Worm (Caenorhabditis elegans) whole organism, young adult: Measurements from ENCODE around the gene sprr-2.

ENCODE experiments used
- B0336.3 ChIP-seq: fragments of 200-800 bp; sonication (Bioruptor generic); IDR thresholded peaks from 2 replicates; pipeline ENCODE4 v1.3.6; 2022; ENCODE audit warnings: missing genetic modification characterization, missing compliant biosample characterization
- C06A6.2 ChIP-seq: fragments of 200-800 bp; sonication (Bioruptor generic); conservative IDR thresholded peaks from 2 replicates; pipeline ENCODE4 v1.3.6; 2022; ENCODE audit warnings: missing genetic modification characterization, missing compliant biosample characterization
- C17E4.6 ChIP-seq: fragments of 200-800 bp; sonication (Bioruptor generic); IDR thresholded peaks from 2 replicates; pipeline ENCODE4 v1.3.6; 2022; ENCODE audit warnings: missing genetic modification reagents, missing genetic modification characterization, missing compliant biosample characterization
- F23B12.7 ChIP-seq: sonication (generic microtip); optimal IDR thresholded peaks from 2 replicates; lab custom pipeline; 2017; ENCODE audit warnings: missing genetic modification characterization, mild to moderate bottlenecking, missing compliant biosample characterization, antibody characterized with exemption, moderate library complexity; ENCODE audit not compliant: insufficient read depth
- F49E8.2 ChIP-seq: sonication (generic microtip); optimal IDR thresholded peaks from 3 replicates; lab custom pipeline; 2017; ENCODE audit warnings: missing genetic modification characterization, mild to moderate bottlenecking, missing compliant biosample characterization, antibody characterized with exemption, moderate library complexity; ENCODE audit not compliant: insufficient read depth
- F57A8.1 ChIP-seq: fragments of 200-800 bp; sonication (Bioruptor generic); optimal IDR thresholded peaks from 2 replicates; lab custom pipeline; 2018; ENCODE audit warnings: mild to moderate bottlenecking, missing genetic modification characterization, moderate library complexity, missing compliant biosample characterization
- F57C9.4 ChIP-seq: sonication (generic microtip); optimal IDR thresholded peaks from 2 replicates; lab custom pipeline; 2017; ENCODE audit warnings: mild to moderate bottlenecking, missing genetic modification characterization, missing compliant biosample characterization
- K11D2.4 ChIP-seq: fragments of 200-800 bp; sonication (Bioruptor generic); IDR thresholded peaks from 2 replicates; pipeline ENCODE4 v1.3.6; 2022; ENCODE audit warnings: missing genetic modification reagents, missing genetic modification characterization, missing compliant biosample characterization
- K12H6.12 ChIP-seq: fragments of 200-800 bp; sonication (Bioruptor generic); optimal IDR thresholded peaks from 2 replicates; lab custom pipeline; 2018; ENCODE audit warnings: mild to moderate bottlenecking, missing genetic modification characterization, missing compliant biosample characterization
- T26A5.8 ChIP-seq: sonication (generic microtip); optimal IDR thresholded peaks from 2 replicates; lab custom pipeline; 2016; ENCODE audit warnings: missing genetic modification characterization, missing compliant biosample characterization
- Y53G8AR.9 ChIP-seq: fragments of 200-800 bp; sonication (Bioruptor generic); conservative IDR thresholded peaks from 2 replicates; pipeline ENCODE4 v1.3.6; 2022; ENCODE audit warnings: missing genetic modification reagents, missing genetic modification characterization, missing compliant biosample characterization
- Y56A3A.18 ChIP-seq: fragments of 200-800 bp; sonication (Bioruptor generic); IDR thresholded peaks from 2 replicates; pipeline ENCODE4 v1.3.6; 2022; ENCODE audit warnings: missing genetic modification reagents, missing genetic modification characterization, missing compliant biosample characterization
- Y67H2A.10 ChIP-seq: fragments of 200-800 bp; sonication (Bioruptor generic); conservative IDR thresholded peaks from 2 replicates; pipeline ENCODE4 v1.3.6; 2022; ENCODE audit warnings: missing genetic modification reagents, missing genetic modification characterization, missing compliant biosample characterization
- akir-1 ChIP-seq: fragments of 200-800 bp; sonication (Bioruptor generic); optimal IDR thresholded peaks from 2 replicates; lab custom pipeline; 2018; ENCODE audit warnings: mild to moderate bottlenecking, missing genetic modification characterization, moderate library complexity, missing compliant biosample characterization
- attf-5 ChIP-seq: fragments of 200-800 bp; sonication (Bioruptor generic); optimal IDR thresholded peaks from 2 replicates; lab custom pipeline; 2018; ENCODE audit warnings: mild to moderate bottlenecking, missing genetic modification characterization, missing compliant biosample characterization
- bed-1 ChIP-seq: fragments of 200-800 bp; sonication (Bioruptor generic); IDR thresholded peaks from 2 replicates; pipeline ENCODE4 v1.3.6; 2022; ENCODE audit warnings: missing genetic modification reagents, missing genetic modification characterization, missing compliant biosample characterization
- bed-2 ChIP-seq: fragments of 200-800 bp; sonication (Bioruptor generic); IDR thresholded peaks from 2 replicates; pipeline ENCODE4 v1.3.6; 2022; ENCODE audit warnings: missing genetic modification reagents, missing genetic modification characterization, missing compliant biosample characterization
- ccch-3 ChIP-seq: fragments of 200-800 bp; sonication (Bioruptor generic); optimal IDR thresholded peaks from 2 replicates; lab custom pipeline; 2018; ENCODE audit warnings: mild to moderate bottlenecking, missing genetic modification characterization, missing compliant biosample characterization
- ceh-79 ChIP-seq: sonication (generic microtip); optimal IDR thresholded peaks from 2 replicates; lab custom pipeline; 2017; ENCODE audit warnings: mild to moderate bottlenecking, missing genetic modification characterization, missing compliant biosample characterization
- ceh-91 ChIP-seq: fragments of 200-800 bp; sonication (Bioruptor generic); IDR thresholded peaks from 2 replicates; pipeline ENCODE4 v1.3.6; 2022; ENCODE audit warnings: missing genetic modification reagents, missing genetic modification characterization, missing compliant biosample characterization
- chd-7 ChIP-seq: sonication (generic microtip); optimal IDR thresholded peaks from 2 replicates; lab custom pipeline; 2016; ENCODE audit warnings: mild to moderate bottlenecking, missing genetic modification characterization, moderate library complexity, missing compliant biosample characterization
- dpff-1 ChIP-seq: sonication (generic microtip); optimal IDR thresholded peaks from 2 replicates; lab custom pipeline; 2017; ENCODE audit warnings: mild to moderate bottlenecking, missing genetic modification characterization, missing compliant biosample characterization
- egl-44 ChIP-seq: fragments of 200-800 bp; sonication (Bioruptor generic); IDR thresholded peaks from 2 replicates; pipeline ENCODE4 v1.3.6; 2022; ENCODE audit warnings: missing genetic modification reagents, missing genetic modification characterization, missing compliant biosample characterization
- ekl-4 ChIP-seq: fragments of 200-800 bp; sonication (Bioruptor generic); IDR thresholded peaks from 2 replicates; pipeline ENCODE4 v1.3.6; 2022; ENCODE audit warnings: missing genetic modification reagents, missing genetic modification characterization, missing compliant biosample characterization
- ets-4 ChIP-seq: fragments of 200-800 bp; sonication (Bioruptor generic); optimal IDR thresholded peaks from 2 replicates; lab custom pipeline; 2018; ENCODE audit warnings: mild to moderate bottlenecking, missing genetic modification characterization, missing compliant biosample characterization
- him-1 ChIP-seq: sonication (generic microtip); optimal IDR thresholded peaks from 2 replicates; lab custom pipeline; 2016; ENCODE audit warnings: missing genotype, missing genetic modification reagents, missing genetic modification characterization, missing compliant biosample characterization
- hlh-12 ChIP-seq: sonication (generic microtip); optimal IDR thresholded peaks from 2 replicates; lab custom pipeline; 2016; ENCODE audit warnings: missing genetic modification characterization, missing compliant biosample characterization
- hlh-26 ChIP-seq: fragments of 200-800 bp; sonication (Bioruptor generic); conservative IDR thresholded peaks from 2 replicates; pipeline ENCODE4 v1.3.6; 2022; ENCODE audit warnings: missing genetic modification reagents, missing genetic modification characterization, missing compliant biosample characterization
- hrde-1 ChIP-seq: sonication (generic microtip); optimal IDR thresholded peaks from 2 replicates; lab custom pipeline; 2016; ENCODE audit warnings: missing genetic modification characterization, mild to moderate bottlenecking, missing compliant biosample characterization, moderate library complexity, missing genotype, missing genetic modification reagents, borderline replicate concordance
- lag-1 ChIP-seq: fragments of 200-800 bp; sonication (Bioruptor generic); IDR thresholded peaks from 2 replicates; pipeline ENCODE4 v1.3.6; 2022; ENCODE audit warnings: missing genetic modification reagents, missing genetic modification characterization, missing compliant biosample characterization
- lin-26 ChIP-seq: fragments of 200-800 bp; sonication (Bioruptor generic); IDR thresholded peaks from 2 replicates; pipeline ENCODE4 v1.3.6; 2022; ENCODE audit warnings: missing genetic modification reagents, missing genetic modification characterization, missing compliant biosample characterization
- lin-35 ChIP-seq, 3 experiments: fragments of 150-350 bp in 2 of 3; sonication (generic microtip) in 1 of 3; optimal IDR thresholded peaks; 2 replicates each; lab custom pipeline; 2014 to 2018; ENCODE audit warnings: missing biosample characterization in 3 of 3, missing genetic modification characterization in 3 of 3, missing genetic modification reagents in 3 of 3
- lin-40 ChIP-seq: sonication (generic microtip); optimal IDR thresholded peaks from 2 replicates; lab custom pipeline; 2016; ENCODE audit warnings: missing genetic modification characterization, mild to moderate bottlenecking, missing compliant biosample characterization, missing genotype, missing genetic modification reagents
- lin-54 ChIP-seq: fragments of 200-800 bp; sonication (Bioruptor generic); optimal IDR thresholded peaks from 2 replicates; lab custom pipeline; 2018; ENCODE audit warnings: mild to moderate bottlenecking, missing genetic modification characterization, missing compliant biosample characterization
- madf-6 ChIP-seq: fragments of 200-800 bp; sonication (Bioruptor generic); IDR thresholded peaks from 2 replicates; pipeline ENCODE4 v1.3.6; 2022; ENCODE audit warnings: missing genetic modification reagents, missing genetic modification characterization, missing compliant biosample characterization
- madf-8 ChIP-seq: fragments of 200-800 bp; sonication (Bioruptor generic); conservative IDR thresholded peaks from 2 replicates; pipeline ENCODE4 v1.3.6; 2022; ENCODE audit warnings: missing genetic modification reagents, missing genetic modification characterization, missing compliant biosample characterization
- mcd-1 ChIP-seq: fragments of 200-800 bp; sonication (Bioruptor generic); IDR thresholded peaks from 2 replicates; pipeline ENCODE4 v1.3.6; 2022; ENCODE audit warnings: missing genetic modification reagents, missing genetic modification characterization, missing compliant biosample characterization
- mxl-1 ChIP-seq: sonication (generic microtip); optimal IDR thresholded peaks from 2 replicates; lab custom pipeline; 2016; ENCODE audit warnings: missing genetic modification characterization, missing compliant biosample characterization
- nhr-179 ChIP-seq: sonication (generic microtip); optimal IDR thresholded peaks from 2 replicates; lab custom pipeline; 2016; ENCODE audit warnings: mild to moderate bottlenecking, missing genetic modification characterization, missing compliant biosample characterization
- rcor-1 ChIP-seq: fragments of 200-800 bp; sonication (Bioruptor generic); IDR thresholded peaks from 2 replicates; pipeline ENCODE4 v1.3.6; 2022; ENCODE audit warnings: missing genetic modification reagents, missing genetic modification characterization, missing compliant biosample characterization
- rpc-1 ChIP-seq, 2 experiments: fragments of 150-350 bp in 1 of 2; sonication (generic microtip) in 1 of 2; optimal IDR thresholded peaks; 2 replicates each; lab custom pipeline; 2014 to 2018; ENCODE audit warnings: missing biosample characterization in 1 of 2, missing genetic modification characterization in 1 of 2, missing genetic modification reagents in 1 of 2, missing genotype in 1 of 2
- sdz-38 ChIP-seq: sonication (generic microtip); optimal IDR thresholded peaks from 2 replicates; lab custom pipeline; 2016; ENCODE audit warnings: missing genotype, missing genetic modification characterization, missing compliant biosample characterization
- somi-1 ChIP-seq: fragments of 200-800 bp; sonication (Bioruptor generic); optimal IDR thresholded peaks from 2 replicates; lab custom pipeline; 2018; ENCODE audit warnings: mild to moderate bottlenecking, missing genetic modification characterization, missing compliant biosample characterization
- sptf-2 ChIP-seq: fragments of 200-800 bp; sonication (Bioruptor generic); optimal IDR thresholded peaks from 2 replicates; lab custom pipeline; 2018; ENCODE audit warnings: mild to moderate bottlenecking, missing genetic modification characterization, missing compliant biosample characterization
- tbx-9 ChIP-seq: sonication (generic microtip); optimal IDR thresholded peaks from 2 replicates; lab custom pipeline; 2016; ENCODE audit warnings: borderline replicate concordance, missing genetic modification characterization, inconsistent platforms, missing compliant biosample characterization
- zfh-2 ChIP-seq: fragments of 200-800 bp; sonication (Bioruptor generic); conservative IDR thresholded peaks from 2 replicates; pipeline ENCODE4 v1.3.6; 2022; ENCODE audit warnings: missing genetic modification reagents, missing genetic modification characterization, missing compliant biosample characterization
- zim-3 ChIP-seq: sonication (generic microtip); optimal IDR thresholded peaks from 2 replicates; lab custom pipeline; 2017; ENCODE audit warnings: mild to moderate bottlenecking, missing genetic modification characterization, moderate library complexity, missing compliant biosample characterization
- ztf-26 ChIP-seq: sonication (generic microtip); optimal IDR thresholded peaks from 2 replicates; lab custom pipeline; 2017; ENCODE audit warnings: missing genetic modification characterization, missing compliant biosample characterization
- ztf-6 ChIP-seq: fragments of 200-800 bp; sonication (Bioruptor generic); IDR thresholded peaks from 2 replicates; pipeline ENCODE4 v1.3.6; 2022; ENCODE audit warnings: missing genetic modification reagents, missing genetic modification characterization, missing compliant biosample characterization

Gene sprr-2

ce11 chrX:14824490-14825050 is 31.3 kb downstream of the sprr-2 start, which contains the start of gene mbk-1 (continued):
- TF ChIP-seq nhr-179 (no peak), ceh-91 (GFP tag; lab: Robert Waterston, UW) (no peak), Y53G8AR.9 (no peak), F23B12.7 (no peak), lin-26 (GFP tag; lab: Robert Waterston, UW) (peak; percentile 57; the same call in 1 of the 2 replicates), egl-44 (no peak), Y67H2A.10 (GFP tag; lab: Robert Waterston, UW) (no peak), hlh-26 (GFP tag; lab: Robert Waterston, UW) (no peak), C06A6.2 (GFP tag; lab: Robert Waterston, UW) (no peak), attf-5 (GFP tag; lab: Kevin White, UChicago) (peak; percentile 58), ceh-79 (tag; lab: Kevin White, UChicago) (no peak), madf-6 (GFP tag; lab: Robert Waterston, UW) (no peak), zfh-2 (GFP tag; lab: Robert Waterston, UW) (no peak), ekl-4 (GFP tag; lab: Robert Waterston, UW) (no peak), dpff-1 (tag; lab: Kevin White, UChicago) (no peak), ztf-26 (tag; lab: Kevin White, UChicago) (peak; percentile 6), Y56A3A.18 (GFP tag; lab: Robert Waterston, UW) (no peak), T26A5.8 (no peak), rcor-1 (GFP tag; lab: Robert Waterston, UW) (no peak), lin-54 (GFP tag; lab: Kevin White, UChicago) (no peak), him-1 (tag; lab: Kevin White, UChicago) (no peak), F57A8.1 (no peak), ztf-6 (no peak), ets-4 (GFP tag; lab: Kevin White, UChicago) (no peak), mxl-1 (tag; lab: Kevin White, UChicago) (no peak), lin-40 (tag; lab: Kevin White, UChicago) (peak; percentile 60), hrde-1 (no peak), bed-1 (GFP tag; lab: Robert Waterston, UW) (no peak), sptf-2 (GFP tag; lab: Kevin White, UChicago) (no peak), chd-7 (no peak), madf-8 (GFP tag; lab: Robert Waterston, UW) (no peak), zim-3 (tag; lab: Kevin White, UChicago) (no peak), C17E4.6 (GFP tag; lab: Robert Waterston, UW) (no peak), lag-1 (GFP tag; lab: Robert Waterston, UW) (no peak), somi-1 (GFP tag; lab: Kevin White, UChicago) (no peak), B0336.3 (no peak), ccch-3 (GFP tag; lab: Kevin White, UChicago) (no peak), K11D2.4 (0 out of 2 replicates have a peak, but pooled peaks have one; percentile 23), bed-2 (GFP tag; lab: Robert Waterston, UW) (no peak), F49E8.2 (tag; lab: Kevin White, UChicago) (no peak), lin-35 (GFP tag; optimal IDR thresholded peaks at IDR 0.05; lab: Kevin White, UChicago) (no peak), K12H6.12 (tag; lab: Kevin White, UChicago) (peak; percentile 29), tbx-9 (tag; lab: Kevin White, UChicago) (no peak), F57C9.4 (tag; lab: Kevin White, UChicago) (no peak), sdz-38 (tag; lab: Kevin White, UChicago) (no peak), akir-1 (GFP tag; lab: Kevin White, UChicago) (no peak), rpc-1 (optimal IDR thresholded peaks at IDR 0.05; lab: Kevin White, UChicago) (no peak), rpc-1 (tag; optimal IDR thresholded peaks at IDR 0.05; lab: Kevin White, UChicago) (no peak), hlh-12 (no peak), mcd-1 (GFP tag; lab: Robert Waterston, UW) (peak; percentile 35; the same call in 1 of the 2 replicates)
